Worm (Caenorhabditis elegans) whole organism, L4/young adult: ENCODE data around the gene H03G16.1.

Source experiments
- W03F9.2 ChIP-seq: fragments of 150-350 bp; optimal IDR thresholded peaks from 2 replicates; lab custom pipeline; 2014; ENCODE audit warnings: missing biosample characterization, missing genetic modification characterization
- dao-5 ChIP-seq: sonication (generic microtip); optimal IDR thresholded peaks from 2 replicates; lab custom pipeline; 2016; ENCODE audit warnings: missing genotype, missing genetic modification characterization, moderate library complexity, missing compliant biosample characterization
- him-1 ChIP-seq: sonication (generic microtip); optimal IDR thresholded peaks from 2 replicates; lab custom pipeline; 2016; ENCODE audit warnings: missing genotype, missing genetic modification reagents, missing genetic modification characterization, missing compliant biosample characterization

ce11 chrX:15045401-15045800 is 8.3 kb upstream of the H03G16.1 start:
- TF ChIP-seq him-1 (tag; lab: Kevin White, UChicago) (no peak), dao-5 (tag; lab: Kevin White, UChicago) (no peak), W03F9.2 (no peak)
